Fruit fly (Drosophila melanogaster): Measurements from ENCODE around the gene CG45079.

CG45079 gene

dm6 chr3R:17121277-17121676 is 3.0 kb upstream of the CG45079 start, which contains the start of gene CG42779:
CG42779 (plus strand) TSS chr3R:17121577.
- no peak for TF ChIP-seq pad (GFP tag; optimal IDR thresholded peaks at IDR 0.05)
- no peak for TF ChIP-seq cnc (optimal IDR thresholded peaks at IDR 0.05)
- no peak for TF ChIP-seq CG1620 (GFP tag; optimal IDR thresholded peaks at IDR 0.05)
- TF ChIP-seq CG33017 (tag; optimal IDR thresholded peaks at IDR 0.05): no peak
- TF ChIP-seq Hr96 (GFP tag; optimal IDR thresholded peaks at IDR 0.05): no peak
- TF ChIP-seq CG11617 (GFP tag; optimal IDR thresholded peaks at IDR 0.05): no peak
- TF ChIP-seq CG12768 (GFP tag; optimal IDR thresholded peaks at IDR 0.05): no peak
- TF ChIP-seq Crg-1 (GFP tag; optimal IDR thresholded peaks at IDR 0.05): no peak
- no peak for TF ChIP-seq CG5204 (GFP tag; optimal IDR thresholded peaks at IDR 0.05)
- TF ChIP-seq toe (GFP tag; optimal IDR thresholded peaks at IDR 0.05): no peak
- no peak for TF ChIP-seq cic (GFP tag; optimal IDR thresholded peaks at IDR 0.05)
- no peak for TF ChIP-seq kay (GFP tag; ENCODE audit: borderline replicate concordance)
- TF ChIP-seq bab1 (GFP tag; optimal IDR thresholded peaks at IDR 0.05): no peak
- no peak for TF ChIP-seq CG7045 (GFP tag; optimal IDR thresholded peaks at IDR 0.05)

DNA sequence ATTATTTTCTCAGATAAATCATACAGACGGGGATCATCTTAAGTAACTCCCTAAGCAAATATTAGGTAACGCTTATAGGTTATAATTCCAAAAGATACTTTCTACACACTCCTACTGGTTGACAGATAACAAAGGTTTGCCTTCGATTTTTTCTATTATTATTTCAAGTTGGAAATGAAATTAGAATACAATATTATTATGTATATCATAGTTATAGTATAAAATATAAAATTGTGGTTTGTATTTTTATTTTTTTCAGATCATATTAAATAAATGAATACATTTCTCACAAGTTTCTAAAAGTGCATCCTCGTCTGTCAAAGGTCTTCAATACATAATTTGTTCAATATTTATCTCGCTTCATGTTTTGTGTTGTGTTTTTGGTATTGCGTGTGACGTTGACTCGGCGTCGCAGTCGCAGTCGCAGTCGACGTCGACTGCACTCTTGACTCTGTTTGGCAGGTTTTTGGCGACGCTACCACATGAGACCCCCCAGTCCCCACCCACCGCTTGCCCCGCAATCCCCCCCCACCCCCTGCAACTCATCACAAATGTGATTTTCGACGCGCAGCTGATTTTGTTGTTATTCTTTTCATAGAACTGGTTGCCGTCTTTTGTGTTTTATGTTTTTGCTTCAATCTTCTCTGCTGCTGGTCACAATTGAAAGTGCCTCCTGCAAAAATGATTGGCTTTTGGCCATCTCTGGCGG is 1.3 kb upstream of the CG45079 start:
- TF ChIP-seq toe (GFP tag; optimal IDR thresholded peaks at IDR 0.05) (no peak), cic (GFP tag; optimal IDR thresholded peaks at IDR 0.05) (no peak), Hr96 (GFP tag; optimal IDR thresholded peaks at IDR 0.05) (no peak), CG1620 (GFP tag; optimal IDR thresholded peaks at IDR 0.05) (no peak), Clk (GFP tag; optimal IDR thresholded peaks at IDR 0.05) (no peak), tj (GFP tag; optimal IDR thresholded peaks at IDR 0.05) (no peak), CG7045 (GFP tag; optimal IDR thresholded peaks at IDR 0.05) (no peak), pad (GFP tag; optimal IDR thresholded peaks at IDR 0.05) (no peak), kay (GFP tag; ENCODE audit: borderline replicate concordance) (no peak), CG12768 (GFP tag; optimal IDR thresholded peaks at IDR 0.05) (no peak), CG33017 (tag; optimal IDR thresholded peaks at IDR 0.05) (no peak), bab1 (GFP tag; optimal IDR thresholded peaks at IDR 0.05) (no peak), cnc (optimal IDR thresholded peaks at IDR 0.05) (no peak), CG5204 (GFP tag; optimal IDR thresholded peaks at IDR 0.05) (no peak), Mnt (GFP tag; optimal IDR thresholded peaks at IDR 0.05) (no peak), CG7101 (tag; optimal IDR thresholded peaks at IDR 0.05) (no peak)

dm6 chr3R:17125339-17126044 is 1.2 kb downstream of the CG45079 start, which contains the start of gene cher:
cher (minus strand) TSS chr3R:17125389.
- TF ChIP-seq bab1 (GFP tag; optimal IDR thresholded peaks at IDR 0.05) (no peak), CG12768 (GFP tag; optimal IDR thresholded peaks at IDR 0.05) (no peak), Clk (GFP tag; optimal IDR thresholded peaks at IDR 0.05) (no peak), Crg-1 (GFP tag; optimal IDR thresholded peaks at IDR 0.05) (no peak), Hr96 (GFP tag; optimal IDR thresholded peaks at IDR 0.05) (no peak), tj (GFP tag; optimal IDR thresholded peaks at IDR 0.05) (no peak), CG7045 (GFP tag; optimal IDR thresholded peaks at IDR 0.05) (no peak), CG14711 (tag; optimal IDR thresholded peaks at IDR 0.05) (no peak), ovo (GFP tag; optimal IDR thresholded peaks at IDR 0.05) (no peak), cic (GFP tag; optimal IDR thresholded peaks at IDR 0.05) (no peak), CG5204 (GFP tag; optimal IDR thresholded peaks at IDR 0.05) (no peak), Mnt (GFP tag; optimal IDR thresholded peaks at IDR 0.05) (no peak), pad (GFP tag; optimal IDR thresholded peaks at IDR 0.05) (no peak), CG11617 (GFP tag; optimal IDR thresholded peaks at IDR 0.05) (no peak), CG1620 (GFP tag; optimal IDR thresholded peaks at IDR 0.05) (no peak), cnc (optimal IDR thresholded peaks at IDR 0.05) (no peak), CG7101 (tag; optimal IDR thresholded peaks at IDR 0.05) (no peak), toe (GFP tag; optimal IDR thresholded peaks at IDR 0.05) (no peak), kay (GFP tag; ENCODE audit: borderline replicate concordance) (no peak), CG33017 (tag; optimal IDR thresholded peaks at IDR 0.05) (no peak)

dm6 chr3R:17126838-17127237 is 2.6 kb downstream of the CG45079 start, which contains the start of the genes CG17477 and CG31269:
CG17477 (minus strand) TSS chr3R:17126938.
CG31269 (plus strand) TSS chr3R:17127126.
- no peak for TF ChIP-seq tj (GFP tag; optimal IDR thresholded peaks at IDR 0.05)
- TF ChIP-seq CG33017 (tag; optimal IDR thresholded peaks at IDR 0.05): no peak
- no peak for TF ChIP-seq toe (GFP tag; optimal IDR thresholded peaks at IDR 0.05)
- TF ChIP-seq Mnt (GFP tag; optimal IDR thresholded peaks at IDR 0.05): no peak
- no peak for TF ChIP-seq cic (GFP tag; optimal IDR thresholded peaks at IDR 0.05)
- TF ChIP-seq CG5204 (GFP tag; optimal IDR thresholded peaks at IDR 0.05): no peak
- no peak for TF ChIP-seq Crg-1 (GFP tag; optimal IDR thresholded peaks at IDR 0.05)

DNA sequence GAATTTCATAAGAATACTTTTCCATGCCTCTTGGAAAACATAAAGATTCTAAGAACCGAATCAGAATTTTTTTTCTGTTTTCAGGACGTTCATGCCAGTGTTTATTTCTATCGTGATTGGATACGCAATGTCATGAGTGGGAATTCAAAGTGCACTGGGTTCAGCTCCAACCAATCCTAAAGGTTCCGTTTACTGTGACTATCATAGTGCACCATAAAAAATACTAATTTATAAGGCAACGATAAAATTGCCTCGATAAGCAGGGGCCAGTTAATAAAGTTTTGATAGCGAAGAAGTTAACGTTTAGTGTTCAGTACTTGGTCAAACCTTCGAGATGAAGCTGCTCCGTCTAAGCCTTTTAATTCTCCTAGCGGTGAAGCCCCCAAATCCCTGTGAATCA is 3.6 kb downstream of the CG45079 start, which contains the start of gene CG31265:
TSS of gene CG31265 (plus strand) at position 301 of the 400 bp plus-strand sequence.
- TF ChIP-seq CG12768 (GFP tag; optimal IDR thresholded peaks at IDR 0.05) (no peak), CG33017 (tag; optimal IDR thresholded peaks at IDR 0.05) (no peak), Mnt (GFP tag; optimal IDR thresholded peaks at IDR 0.05) (no peak), Hr96 (GFP tag; optimal IDR thresholded peaks at IDR 0.05) (no peak), pad (GFP tag; optimal IDR thresholded peaks at IDR 0.05) (no peak), CG5204 (GFP tag; optimal IDR thresholded peaks at IDR 0.05) (no peak), CG1620 (GFP tag; optimal IDR thresholded peaks at IDR 0.05) (no peak), bab1 (GFP tag; optimal IDR thresholded peaks at IDR 0.05) (no peak), tj (GFP tag; optimal IDR thresholded peaks at IDR 0.05) (no peak), CG11617 (GFP tag; optimal IDR thresholded peaks at IDR 0.05) (no peak), ovo (GFP tag; optimal IDR thresholded peaks at IDR 0.05) (no peak), Clk (GFP tag; optimal IDR thresholded peaks at IDR 0.05) (no peak), toe (GFP tag; optimal IDR thresholded peaks at IDR 0.05) (no peak)

Data from whole organism, adult.